Fruit fly (Drosophila melanogaster) whole organism, pupa: ENCODE data around the gene CG14441.

Experiments used
- CG10348 ChIP-seq: fragments of 200-800 bp; sonication (Bioruptor generic); IDR thresholded peaks from 2 replicates; pipeline ENCODE4 v1.3.6; 2022; ENCODE audit warnings: missing biosample characterization, missing genetic modification characterization
- CG15710 ChIP-seq: fragments of 200-800 bp; sonication (Bioruptor generic); optimal IDR thresholded peaks from 2 replicates; lab custom pipeline; 2018; ENCODE audit warnings: missing biosample characterization, mild to moderate bottlenecking, missing genetic modification characterization, moderate library complexity

- TF ChIP-seq CG10348 (GFP tag; lab: Robert Waterston, UW) = no peak
- TF ChIP-seq CG15710 (tag; lab: Kevin White, UChicago) = peak; percentile 13
Measured at dm6 chrX:6743192-6743591, 43.9 kb downstream of the CG14441 start.
